Fruit fly (Drosophila melanogaster) whole organism, wandering third instar larva: ENCODE measurements around the gene UQCR-Q.

Experiments
- CrebA ChIP-seq: fragments of 200-800 bp; sonication (Bioruptor generic); optimal IDR thresholded peaks from 2 replicates; lab custom pipeline; 2016; ENCODE audit warnings: missing biosample characterization, mild to moderate bottlenecking, missing genetic modification characterization, borderline replicate concordance
- Jra ChIP-seq: sonication (Bioruptor generic); optimal IDR thresholded peaks from 2 replicates; lab custom pipeline; 2016; ENCODE audit warnings: missing biosample characterization, missing genetic modification characterization
- Myc ChIP-seq: fragments of >200 bp; optimal IDR thresholded peaks from 2 replicates; lab custom pipeline; 2017
- OdsH ChIP-seq: fragments of 200-800 bp; sonication (Bioruptor generic); optimal IDR thresholded peaks from 2 replicates; lab custom pipeline; 2016; ENCODE audit warnings: missing biosample characterization, mild to moderate bottlenecking, missing genetic modification characterization
- Rel ChIP-seq, 2 experiments: fragments of 200-800 bp; sonication (Bioruptor generic) in 1 of 2; optimal IDR thresholded peaks; 2 replicates in 1 of 2; 3 replicates in 1 of 2; lab custom pipeline; 2016 to 2019; ENCODE audit warnings: mild to moderate bottlenecking in 2 of 2, missing biosample characterization in 2 of 2, missing genetic modification characterization in 2 of 2, moderate library complexity in 1 of 2
- br ChIP-seq: fragments of 200-800 bp; sonication (Bioruptor generic); optimal IDR thresholded peaks from 2 replicates; lab custom pipeline; 2016; ENCODE audit warnings: missing biosample characterization, missing genetic modification characterization
- dl ChIP-seq, 2 experiments: fragments of 175-275, 200-275 bp in 1 of 2; fragments of 200-275 bp in 1 of 2; sonication (Bioruptor generic); optimal IDR thresholded peaks; lab custom pipeline; 2018; ENCODE audit warnings: mild to moderate bottlenecking in 2 of 2, missing biosample characterization in 2 of 2, missing genetic modification characterization in 2 of 2, moderate library complexity in 2 of 2; ENCODE audit not compliant: partially characterized antibody in 2 of 2, insufficient read depth in 1 of 2
- fru ChIP-seq: fragments of 200-800 bp; sonication (Bioruptor generic); optimal IDR thresholded peaks from 3 replicates; lab custom pipeline; 2016; ENCODE audit warnings: missing biosample characterization, mild to moderate bottlenecking, missing genetic modification characterization
- lola ChIP-seq: fragments of >200 bp; optimal IDR thresholded peaks from 2 replicates; lab custom pipeline; 2017; ENCODE audit warnings: missing biosample characterization, missing genetic modification characterization
- pan ChIP-seq: fragments of >200 bp; optimal IDR thresholded peaks from 2 replicates; lab custom pipeline; 2017
- psq ChIP-seq: fragments of 200-800 bp; sonication (Bioruptor generic); optimal IDR thresholded peaks from 3 replicates; lab custom pipeline; 2017; ENCODE audit warnings: missing biosample characterization, mild to moderate bottlenecking, missing genetic modification characterization, moderate library complexity
- sage ChIP-seq: fragments of 200-800 bp; sonication (Bioruptor generic); optimal IDR thresholded peaks from 2 replicates; lab custom pipeline; 2016; ENCODE audit warnings: missing biosample characterization, mild to moderate bottlenecking, missing genetic modification characterization
- sv ChIP-seq: fragments of 200-800 bp; sonication (Bioruptor generic); optimal IDR thresholded peaks from 3 replicates; lab custom pipeline; 2016; ENCODE audit warnings: missing biosample characterization, missing genetic modification characterization
- usp ChIP-seq: fragments of >200 bp; optimal IDR thresholded peaks from 2 replicates; lab custom pipeline; 2017; ENCODE audit warnings: missing biosample characterization, missing genetic modification characterization

DNA sequence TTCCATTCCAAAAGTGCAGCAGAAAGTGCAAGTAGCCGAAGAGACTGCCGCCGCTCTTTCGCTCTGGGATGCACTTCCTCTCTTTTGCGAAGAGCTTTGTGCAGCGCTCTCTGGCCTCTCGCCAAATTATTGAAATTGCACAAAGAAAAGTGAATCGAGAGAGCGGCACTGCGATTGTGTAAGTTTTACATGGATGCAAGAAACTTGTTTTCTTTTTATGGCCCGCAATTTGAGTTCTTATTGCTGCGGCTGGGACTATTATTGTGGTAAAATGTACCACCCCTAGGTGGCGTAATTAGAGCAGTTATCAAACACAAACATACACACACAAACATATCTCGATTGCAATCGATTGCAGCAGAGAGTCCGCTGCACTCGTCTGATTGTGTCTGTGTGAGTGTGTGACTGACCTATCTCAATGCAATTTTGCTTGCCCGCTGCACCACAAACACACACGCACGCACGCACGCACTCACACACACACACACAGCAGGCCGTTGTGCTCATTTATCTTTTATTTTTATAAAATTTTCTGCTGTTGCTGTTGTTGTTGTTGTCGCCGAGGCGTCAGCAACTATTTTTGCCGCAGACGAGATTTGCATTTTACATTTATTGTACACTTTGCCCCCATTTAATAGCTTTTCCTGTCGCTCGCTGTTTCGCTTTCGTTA is 25.9 kb downstream of the UQCR-Q start:
- TF ChIP-seq psq (GFP tag; lab: Kevin White, UChicago): no peak
- no peak for TF ChIP-seq lola (GFP tag; lab: Kevin White, UChicago)
- TF ChIP-seq Myc (lab: Kevin White, UChicago): no peak
- TF ChIP-seq OdsH (GFP tag; lab: Kevin White, UChicago): no peak
- no peak for TF ChIP-seq usp (GFP tag; lab: Kevin White, UChicago)
- no peak for TF ChIP-seq Jra
- TF ChIP-seq CrebA (GFP tag; lab: Kevin White, UChicago): no peak
- no peak for TF ChIP-seq fru (GFP tag; lab: Kevin White, UChicago)
- TF ChIP-seq br: no peak
- no peak for TF ChIP-seq pan (lab: Kevin White, UChicago)
- no peak for TF ChIP-seq sv (GFP tag; lab: Kevin White, UChicago)
- no peak for TF ChIP-seq Rel (GFP tag; optimal IDR thresholded peaks at IDR 0.05; lab: Kevin White, UChicago)
- TF ChIP-seq Rel (tag; optimal IDR thresholded peaks at IDR 0.05; lab: Kevin White, UChicago): no peak
- no peak for TF ChIP-seq sage
- no peak for TF ChIP-seq dl (GFP tag; optimal IDR thresholded peaks at IDR 0.05; lab: Kevin White, UChicago; ENCODE audit: insufficient read depth in 1 of 2, partially characterized antibody in 2 of 2)
